Fruit fly (Drosophila melanogaster): Measurements from ENCODE around the gene byn.

Gene byn

DNA sequence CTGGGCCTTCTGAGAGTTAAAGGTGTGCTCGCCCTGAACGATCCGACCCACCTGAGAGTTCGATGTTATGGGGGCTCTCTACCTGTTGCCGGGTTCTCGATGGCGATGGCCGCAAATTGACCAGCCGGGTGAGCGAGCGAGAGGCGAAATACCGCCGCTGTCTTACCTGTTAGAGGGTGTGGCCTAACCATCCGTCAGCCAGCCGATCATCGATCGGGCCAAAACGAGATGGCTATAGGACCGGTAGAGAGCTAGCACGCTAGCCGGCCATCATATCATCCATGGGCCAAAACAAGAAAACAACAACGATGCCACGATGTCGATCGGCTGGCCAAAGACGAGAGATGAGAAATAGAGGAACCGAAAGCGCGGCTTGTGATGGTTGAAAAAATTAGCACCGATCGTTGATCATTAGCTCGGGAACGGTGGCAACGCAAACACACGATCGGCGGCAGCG lies at the start of gene byn:
byn (plus strand) TSS at position 407 of the 457 bp plus-strand sequence.
- TF ChIP-seq gl (tag; optimal IDR thresholded peaks at IDR 0.05) (no peak), CG8301 (tag; optimal IDR thresholded peaks at IDR 0.05) (no peak), Snoo (tag; optimal IDR thresholded peaks at IDR 0.05) (no peak), CG4496 (GFP tag; IDR thresholded peaks at IDR 0.05) (no peak), EcR (GFP tag; optimal IDR thresholded peaks at IDR 0.05) (no peak), CG9948 (tag; optimal IDR thresholded peaks at IDR 0.05) (no peak), Ets98B (GFP tag; IDR thresholded peaks at IDR 0.05) (no peak), CG34367 (tag; optimal IDR thresholded peaks at IDR 0.05) (no peak), CG17806 (tag; optimal IDR thresholded peaks at IDR 0.05) (no peak), CG32121 (GFP tag; IDR thresholded peaks at IDR 0.05) (no peak)

DNA sequence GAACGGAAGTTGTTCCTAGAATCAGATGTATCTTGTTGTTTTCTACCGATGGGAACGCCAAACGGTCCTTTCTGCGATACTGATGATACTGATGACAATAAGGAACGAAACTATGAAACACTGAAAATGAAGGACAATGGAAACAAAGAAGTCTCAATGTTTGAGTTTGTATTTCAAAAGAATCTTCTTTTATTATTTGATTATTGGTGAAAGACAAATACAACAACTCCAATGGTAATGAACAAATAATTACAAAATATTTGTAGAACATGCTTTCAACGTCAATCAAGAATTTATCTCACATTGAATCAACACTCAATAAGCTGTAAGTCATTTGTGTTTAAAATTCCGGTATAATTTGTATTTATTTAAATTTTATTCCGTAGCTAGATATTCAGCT lies 48.7 kb upstream of the byn start, which contains the start of gene Sprn:
Sprn (plus strand) TSS at position 301 of the 400 bp plus-strand sequence.
- TF ChIP-seq CG32121 (GFP tag; IDR thresholded peaks at IDR 0.05) (no peak), CG13204 (GFP tag; optimal IDR thresholded peaks at IDR 0.05) (no peak), rn (GFP tag; IDR thresholded peaks at IDR 0.05) (no peak), CG15710 (tag; optimal IDR thresholded peaks at IDR 0.05) (no peak), Snoo (tag; optimal IDR thresholded peaks at IDR 0.05) (no peak)

DNA sequence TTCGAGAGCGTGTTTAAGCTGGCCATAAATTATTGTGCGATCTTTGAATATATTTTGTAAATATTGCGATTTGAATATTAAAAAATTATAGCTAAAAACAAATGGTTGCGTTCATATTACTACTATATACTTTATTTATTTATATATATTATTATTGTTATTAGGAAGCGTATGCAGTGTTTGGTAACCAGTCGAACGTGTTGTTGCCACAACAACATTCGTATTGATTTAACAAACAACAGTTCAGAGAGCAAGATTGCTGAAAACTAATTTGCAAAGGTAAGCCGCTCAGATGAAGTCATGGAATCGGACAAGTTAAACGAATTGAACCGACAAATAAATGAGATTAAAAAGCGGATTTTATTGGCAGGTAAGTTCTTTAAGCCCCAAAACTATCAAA lies 46.4 kb upstream of the byn start, which contains the start of gene CCDC151:
CCDC151 (plus strand) TSS at position 301 of the 400 bp plus-strand sequence.
- no peak for TF ChIP-seq Pif1B (GFP tag; optimal IDR thresholded peaks at IDR 0.05)
- TF ChIP-seq CG34367 (tag; optimal IDR thresholded peaks at IDR 0.05): no peak
- TF ChIP-seq CG32121 (GFP tag; IDR thresholded peaks at IDR 0.05): no peak
- TF ChIP-seq Ets98B (GFP tag; IDR thresholded peaks at IDR 0.05): no peak
- TF ChIP-seq CG15710 (tag; optimal IDR thresholded peaks at IDR 0.05): no peak
- no peak for TF ChIP-seq Pif1A (GFP tag; optimal IDR thresholded peaks at IDR 0.05)
- TF ChIP-seq rn (GFP tag; IDR thresholded peaks at IDR 0.05): no peak
- no peak for TF ChIP-seq D1 (tag; optimal IDR thresholded peaks at IDR 0.05)
- no peak for TF ChIP-seq CG8159 (tag; optimal IDR thresholded peaks at IDR 0.05)
- no peak for TF ChIP-seq CG4496 (GFP tag; IDR thresholded peaks at IDR 0.05)
- no peak for TF ChIP-seq CG10348 (GFP tag; IDR thresholded peaks at IDR 0.05)
- no peak for TF ChIP-seq CG9948 (tag; optimal IDR thresholded peaks at IDR 0.05)
- no peak for TF ChIP-seq fd96Ca (GFP tag; IDR thresholded peaks at IDR 0.05)
- TF ChIP-seq CG12605 (GFP tag; IDR thresholded peaks at IDR 0.05): no peak
- no peak for TF ChIP-seq gl (tag; optimal IDR thresholded peaks at IDR 0.05)
- TF ChIP-seq EcR (GFP tag; optimal IDR thresholded peaks at IDR 0.05): no peak
- TF ChIP-seq Snoo (tag; optimal IDR thresholded peaks at IDR 0.05): no peak
- no peak for TF ChIP-seq CG14655 (GFP tag; optimal IDR thresholded peaks at IDR 0.05)

DNA sequence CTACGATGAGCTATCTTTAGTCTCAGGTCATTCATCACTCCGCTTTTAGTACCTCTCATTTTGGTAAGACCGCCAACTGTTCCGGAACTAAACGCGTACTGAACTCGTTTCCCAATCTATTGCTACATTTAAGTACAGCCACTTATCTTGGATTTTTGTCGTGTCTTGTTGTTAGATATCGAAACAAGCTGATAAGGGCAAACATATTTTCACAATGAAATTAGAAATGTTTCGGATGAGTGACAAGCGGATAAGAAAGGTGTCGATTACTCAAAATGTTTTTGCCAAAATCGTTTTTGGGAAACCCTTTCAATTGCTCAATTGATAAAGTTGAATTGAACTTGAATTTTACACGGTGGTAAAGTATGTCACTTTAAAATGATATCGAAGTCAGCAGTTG lies 38.6 kb upstream of the byn start, which contains the start of gene CG5897:
CG5897 (minus strand) TSS at position 101 of the 400 bp plus-strand sequence.
- TF ChIP-seq CG13204 (GFP tag; optimal IDR thresholded peaks at IDR 0.05) (no peak), CG14655 (GFP tag; optimal IDR thresholded peaks at IDR 0.05) (no peak), Pif1B (GFP tag; optimal IDR thresholded peaks at IDR 0.05) (no peak), CG8301 (tag; optimal IDR thresholded peaks at IDR 0.05) (no peak), Snoo (tag; optimal IDR thresholded peaks at IDR 0.05) (no peak), Ets98B (GFP tag; IDR thresholded peaks at IDR 0.05) (no peak), fd96Ca (GFP tag; IDR thresholded peaks at IDR 0.05) (no peak), rn (GFP tag; IDR thresholded peaks at IDR 0.05) (no peak), CG34367 (tag; optimal IDR thresholded peaks at IDR 0.05) (no peak), CG12605 (GFP tag; IDR thresholded peaks at IDR 0.05) (no peak), CG8159 (tag; optimal IDR thresholded peaks at IDR 0.05) (no peak), CG17806 (tag; optimal IDR thresholded peaks at IDR 0.05) (no peak)

dm6 chr3L:11892766-11893165 lies 34.7 kb upstream of the byn start:
- no peak for TF ChIP-seq CG8159 (tag; optimal IDR thresholded peaks at IDR 0.05)
- TF ChIP-seq CG9948 (tag; optimal IDR thresholded peaks at IDR 0.05): no peak
- no peak for TF ChIP-seq Pif1A (GFP tag; optimal IDR thresholded peaks at IDR 0.05)
- no peak for TF ChIP-seq CG8301 (tag; optimal IDR thresholded peaks at IDR 0.05)
- TF ChIP-seq CG12605 (GFP tag; IDR thresholded peaks at IDR 0.05): no peak
- no peak for TF ChIP-seq CG13204 (GFP tag; optimal IDR thresholded peaks at IDR 0.05)

DNA sequence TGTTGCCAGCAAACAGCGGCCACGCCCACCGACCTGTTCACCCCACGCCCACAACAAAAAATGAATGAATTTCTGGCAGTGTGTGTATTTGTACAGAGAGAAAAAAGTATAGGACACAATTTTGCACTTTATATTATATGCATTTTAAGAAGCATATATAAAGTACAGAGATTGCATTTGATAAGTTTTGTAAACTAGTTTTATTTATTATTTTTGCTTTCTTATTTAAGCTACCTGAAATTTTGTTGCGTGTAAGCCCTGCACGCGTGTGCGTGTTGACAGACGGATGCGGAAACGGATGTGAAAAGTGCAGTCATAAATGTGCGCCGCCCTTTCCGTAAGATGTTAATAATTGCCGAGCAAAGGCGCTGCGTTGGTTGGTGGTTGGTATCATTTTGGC lies 30.7 kb upstream of the byn start:
- TF ChIP-seq CG4496 (GFP tag; IDR thresholded peaks at IDR 0.05): 0 out of 3 replicates have a peak, but pooled peaks have one; percentile 29
- no peak for TF ChIP-seq CG34367 (tag; optimal IDR thresholded peaks at IDR 0.05)
- peak; percentile 42 for TF ChIP-seq CG15710 (tag; optimal IDR thresholded peaks at IDR 0.05)
- no peak for TF ChIP-seq Pif1A (GFP tag; optimal IDR thresholded peaks at IDR 0.05)
- no peak for TF ChIP-seq Snoo (tag; optimal IDR thresholded peaks at IDR 0.05)
- no peak for TF ChIP-seq fd96Ca (GFP tag; IDR thresholded peaks at IDR 0.05)
- TF ChIP-seq CG12605 (GFP tag; IDR thresholded peaks at IDR 0.05): no peak
- TF ChIP-seq gl (tag; optimal IDR thresholded peaks at IDR 0.05): no peak
- TF ChIP-seq D1 (tag; optimal IDR thresholded peaks at IDR 0.05): no peak
- TF ChIP-seq CG10348 (GFP tag; IDR thresholded peaks at IDR 0.05): no peak
- TF ChIP-seq Pif1B (GFP tag; optimal IDR thresholded peaks at IDR 0.05): no peak
- TF ChIP-seq rn (GFP tag; IDR thresholded peaks at IDR 0.05): no peak
- TF ChIP-seq CG8301 (tag; optimal IDR thresholded peaks at IDR 0.05): no peak
- no peak for TF ChIP-seq CG9948 (tag; optimal IDR thresholded peaks at IDR 0.05)
- TF ChIP-seq CG13204 (GFP tag; optimal IDR thresholded peaks at IDR 0.05): no peak
- TF ChIP-seq CG8159 (tag; optimal IDR thresholded peaks at IDR 0.05): peak; percentile 56
- TF ChIP-seq EcR (GFP tag; optimal IDR thresholded peaks at IDR 0.05): no peak
- TF ChIP-seq CG32121 (GFP tag; IDR thresholded peaks at IDR 0.05): no peak
- peak; percentile 30 for TF ChIP-seq CG17806 (tag; optimal IDR thresholded peaks at IDR 0.05)
- TF ChIP-seq CG14655 (GFP tag; optimal IDR thresholded peaks at IDR 0.05): peak; percentile 12
- TF ChIP-seq Ets98B (GFP tag; IDR thresholded peaks at IDR 0.05): no peak
